Fruit fly (Drosophila melanogaster): ENCODE results near the gene CG34357.

The CG34357 gene

DNA sequence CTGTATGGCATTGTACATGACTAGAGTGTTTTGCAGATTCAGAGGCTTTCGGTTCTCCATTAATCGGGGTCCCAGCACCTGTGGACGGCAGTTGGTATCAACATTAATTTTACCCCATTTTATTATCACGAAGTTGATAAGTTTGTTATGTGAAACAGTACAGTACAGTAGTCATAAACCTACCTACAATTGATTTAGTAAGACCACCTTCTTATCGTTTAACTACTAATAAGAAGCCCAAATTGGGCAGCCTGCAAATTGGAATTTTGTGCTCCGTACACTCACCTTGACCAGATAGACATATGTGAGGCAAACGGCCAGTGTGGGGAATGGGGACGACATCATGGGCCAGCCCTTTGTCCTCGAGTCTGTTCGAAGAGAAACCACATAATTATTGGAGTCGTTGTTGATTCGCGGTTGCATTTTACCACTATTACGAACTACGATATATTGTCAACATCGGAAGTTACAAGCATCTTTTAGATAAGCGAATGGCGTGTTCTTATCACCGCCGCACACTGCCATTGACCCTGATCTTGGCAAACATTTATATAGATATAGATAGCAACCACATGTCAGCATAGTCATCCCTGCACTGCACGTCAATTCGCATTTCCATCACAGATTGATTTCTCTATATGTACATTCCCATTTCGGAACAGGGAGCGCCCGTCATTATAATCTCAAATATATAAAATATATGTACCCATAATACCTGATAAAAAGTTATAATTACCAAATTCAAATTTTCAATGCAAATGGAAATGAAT is 111.2 kb downstream of the CG34357 start:
- TF ChIP-seq CTCF (optimal IDR thresholded peaks at IDR 0.05) (no peak), CG8478 (optimal IDR thresholded peaks at IDR 0.05) (no peak)

DNA sequence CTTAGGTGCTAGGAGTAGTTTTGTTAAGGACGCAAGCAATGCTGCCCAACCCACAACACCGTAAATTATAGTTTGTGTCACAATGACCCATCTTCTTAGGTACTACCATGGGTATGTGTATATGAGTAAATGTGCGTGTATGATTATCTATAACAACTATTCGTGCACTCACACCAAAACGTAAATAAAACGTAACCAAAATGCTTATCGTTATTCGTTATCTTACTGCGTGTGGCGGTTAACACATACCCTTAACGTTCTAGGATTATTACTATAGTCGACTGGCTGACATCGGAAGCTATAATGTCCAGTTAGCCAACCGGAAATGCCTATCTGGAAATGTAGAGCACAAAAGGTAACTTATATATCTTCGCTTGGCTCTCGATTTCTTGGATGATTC is 112.8 kb downstream of the CG34357 start:
- TF ChIP-seq CTCF (optimal IDR thresholded peaks at IDR 0.05) (no peak), CG8478 (optimal IDR thresholded peaks at IDR 0.05) (no peak)

Measured in S2 (cell line).